Fruit fly (Drosophila melanogaster): Measurements from ENCODE around the gene DNAlig3.

DNAlig3 gene

dm6 chr3R:12433764-12434163 lies 32.1 kb upstream of the DNAlig3 start, which contains the start of the genes Aos1 and Srlp (continued):
- TF ChIP-seq crp (GFP tag; optimal IDR thresholded peaks at IDR 0.05): no peak
- no peak for TF ChIP-seq pan (optimal IDR thresholded peaks at IDR 0.05)
- no peak for TF ChIP-seq pan (GFP tag; optimal IDR thresholded peaks at IDR 0.05 in 1 of 2, IDR thresholded peaks at IDR 0.05 in 1 of 2)
- TF ChIP-seq Spps (tag; optimal IDR thresholded peaks at IDR 0.05): no peak
- peak; percentile 58 for TF ChIP-seq sd (tag; optimal IDR thresholded peaks at IDR 0.05)
- TF ChIP-seq Camta (GFP tag; optimal IDR thresholded peaks at IDR 0.05): no peak
- no peak for TF ChIP-seq CG16779 (GFP tag; IDR thresholded peaks at IDR 0.05)
- TF ChIP-seq CG9817 (tag; optimal IDR thresholded peaks at IDR 0.05): peak; percentile 69
- TF ChIP-seq CG12104 (GFP tag; optimal IDR thresholded peaks at IDR 0.05): peak; percentile 30
- peak; percentile 76 for TF ChIP-seq CG2712 (tag; optimal IDR thresholded peaks at IDR 0.05)
- TF ChIP-seq CG1832 (GFP tag; optimal IDR thresholded peaks at IDR 0.05): no peak
- TF ChIP-seq ken (GFP tag; IDR thresholded peaks at IDR 0.05): no peak
- no peak for TF ChIP-seq CHES-1-like (GFP tag; optimal IDR thresholded peaks at IDR 0.05)
- TF ChIP-seq CG9215 (GFP tag; IDR thresholded peaks at IDR 0.05): peak; percentile 58
- no peak for TF ChIP-seq gt (GFP tag; IDR thresholded peaks at IDR 0.05)
- TF ChIP-seq pfk (GFP tag; optimal IDR thresholded peaks at IDR 0.05): no peak
- no peak for TF ChIP-seq gsb-n (tag; optimal IDR thresholded peaks at IDR 0.05)
- no peak for TF ChIP-seq Hr51 (GFP tag; optimal IDR thresholded peaks at IDR 0.05)
- TF ChIP-seq CG15514 (GFP tag; optimal IDR thresholded peaks at IDR 0.05): peak; percentile 58
- no peak for TF ChIP-seq B-H1 (GFP tag; IDR thresholded peaks at IDR 0.05)
- TF ChIP-seq pita (GFP tag; optimal IDR thresholded peaks at IDR 0.05): no peak
- no peak for TF ChIP-seq Atf3 (GFP tag; optimal IDR thresholded peaks at IDR 0.05)
- no peak for TF ChIP-seq CG2889 (GFP tag; IDR thresholded peaks at IDR 0.05)
- no peak for TF ChIP-seq MESR4 (GFP tag; optimal IDR thresholded peaks at IDR 0.05)
- TF ChIP-seq Blimp-1 (GFP tag; optimal IDR thresholded peaks at IDR 0.05): no peak
- peak; percentile 52 for TF ChIP-seq Med (GFP tag)
- peak; percentile 54 for TF ChIP-seq CG13296 (GFP tag; optimal IDR thresholded peaks at IDR 0.05)
- TF ChIP-seq zfh1 (GFP tag; IDR thresholded peaks at IDR 0.05): no peak
- peak; percentile 11 for TF ChIP-seq CG18011 (GFP tag; optimal IDR thresholded peaks at IDR 0.05)
- no peak for TF ChIP-seq p53 (GFP tag; optimal IDR thresholded peaks at IDR 0.05)
- TF ChIP-seq TFAM (GFP tag; optimal IDR thresholded peaks at IDR 0.05): no peak
- peak; percentile 63 for TF ChIP-seq zen (tag; optimal IDR thresholded peaks at IDR 0.05)
- no peak for TF ChIP-seq ro (GFP tag; IDR thresholded peaks at IDR 0.05)
- TF ChIP-seq ssp (GFP tag; IDR thresholded peaks at IDR 0.05): no peak
- TF ChIP-seq Rfx (GFP tag; IDR thresholded peaks at IDR 0.05): 0 out of 2 replicates have a peak, but pooled peaks have one; percentile 36
- TF ChIP-seq CG11696 (GFP tag; IDR thresholded peaks at IDR 0.05): no peak
- TF ChIP-seq tx (GFP tag; optimal IDR thresholded peaks at IDR 0.05): no peak
- TF ChIP-seq z (GFP tag; IDR thresholded peaks at IDR 0.05): no peak
- no peak for TF ChIP-seq ci (GFP tag; IDR thresholded peaks at IDR 0.05)
- TF ChIP-seq CG2116 (GFP tag; optimal IDR thresholded peaks at IDR 0.05): peak; percentile 59
- TF ChIP-seq da (GFP tag; optimal IDR thresholded peaks at IDR 0.05): no peak
- no peak for TF ChIP-seq Doc2 (GFP tag; IDR thresholded peaks at IDR 0.05)
- 0 out of 4 replicates have a peak, but pooled peaks have one; percentile 51 for TF ChIP-seq Dll (GFP tag; IDR thresholded peaks at IDR 0.05; ENCODE audit: partially characterized antibody)
- TF ChIP-seq CG7786 (GFP tag; optimal IDR thresholded peaks at IDR 0.05): no peak
- peak; percentile 52 for TF ChIP-seq CG12942 (GFP tag; optimal IDR thresholded peaks at IDR 0.05)
- peak; percentile 51 for TF ChIP-seq dmrt11E (tag; optimal IDR thresholded peaks at IDR 0.05)
- peak; percentile 74 for TF ChIP-seq CG30020 (tag; optimal IDR thresholded peaks at IDR 0.05)

All from whole organism, embryonic.